Fruit fly (Drosophila melanogaster): ENCODE data around the gene CG6425.

DNA sequence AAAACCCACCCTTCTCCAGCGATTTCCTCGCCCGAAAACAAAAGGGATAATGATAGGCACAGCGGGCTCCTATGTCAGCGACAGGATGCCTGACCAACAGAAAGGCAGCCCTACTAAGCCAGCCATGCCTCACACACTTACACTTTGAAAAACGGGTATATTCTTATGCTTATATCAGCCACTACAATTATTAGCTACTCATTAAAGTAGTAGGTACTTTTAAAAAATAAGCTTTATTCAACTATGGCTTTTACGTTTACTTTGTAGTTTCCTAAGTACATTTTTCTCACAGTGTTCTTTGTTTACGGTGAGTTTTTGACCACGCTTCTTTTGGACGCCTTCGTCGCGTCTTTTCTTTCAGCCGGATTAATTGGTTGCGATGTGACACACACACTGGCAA is 27.0 kb downstream of the CG6425 start:
- no peak for TF ChIP-seq usp (GFP tag; optimal IDR thresholded peaks at IDR 0.05)
- TF ChIP-seq h (GFP tag; optimal IDR thresholded peaks at IDR 0.05), result no peak
- TF ChIP-seq N (GFP tag; optimal IDR thresholded peaks at IDR 0.05), result no peak
- TF ChIP-seq Hr78 (GFP tag; optimal IDR thresholded peaks at IDR 0.05), result no peak
- no peak for TF ChIP-seq OdsH (GFP tag; optimal IDR thresholded peaks at IDR 0.05)
- TF ChIP-seq jim (GFP tag; optimal IDR thresholded peaks at IDR 0.05), result no peak
- TF ChIP-seq br (GFP tag; optimal IDR thresholded peaks at IDR 0.05), result no peak
- TF ChIP-seq foxo (GFP tag; optimal IDR thresholded peaks at IDR 0.05), result no peak
